Worm (Caenorhabditis elegans) whole organism, midembryonic: Measurements from ENCODE around the gene ZK418.2.
"Not testable (repeated sequence)": the region's sequence is repeated elsewhere in the genome, so short reads cannot be mapped to it uniquely, and the experiment has no call there.

ENCODE experiments used
- T22C8.4 ChIP-seq: fragments of 200-800 bp; sonication (Bioruptor generic); IDR thresholded peaks from 2 replicates; pipeline ENCODE4 v1.3.6; 2022; ENCODE audit warnings: missing genetic modification characterization, missing compliant biosample characterization
- cog-1 ChIP-seq: sonication (generic microtip); optimal IDR thresholded peaks from 2 replicates; lab custom pipeline; 2016; ENCODE audit warnings: missing genetic modification characterization, missing compliant biosample characterization
- flt-1 ChIP-seq: fragments of 200-800 bp; sonication (Bioruptor generic); IDR thresholded peaks from 2 replicates; pipeline ENCODE4 v1.3.6; 2022; ENCODE audit warnings: missing genetic modification characterization, missing compliant biosample characterization
- klf-2 ChIP-seq: fragments of 200-800 bp; sonication (Bioruptor generic); conservative IDR thresholded peaks from 2 replicates; pipeline ENCODE4 v1.3.6; 2022; ENCODE audit warnings: missing genetic modification reagents, missing genetic modification characterization, missing compliant biosample characterization
- med-1 ChIP-seq: sonication (generic microtip); optimal IDR thresholded peaks from 2 replicates; lab custom pipeline; 2017; ENCODE audit warnings: missing genetic modification characterization, mild to moderate bottlenecking, missing compliant biosample characterization, antibody characterized with exemption, missing genetic modification reagents; ENCODE audit not compliant: insufficient read depth
- ref-1 ChIP-seq: fragments of 200-800 bp; sonication (Bioruptor generic); conservative IDR thresholded peaks from 2 replicates; pipeline ENCODE4 v1.3.6; 2022; ENCODE audit warnings: missing genetic modification reagents, missing genetic modification characterization, missing compliant biosample characterization
- tab-1 ChIP-seq: fragments of 200-800 bp; sonication (Bioruptor generic); IDR thresholded peaks from 2 replicates; pipeline ENCODE4 v1.3.6; 2022; ENCODE audit warnings: missing genetic modification characterization, missing compliant biosample characterization
- ztf-23 ChIP-seq: fragments of 200-800 bp; sonication (Bioruptor generic); IDR thresholded peaks from 2 replicates; pipeline ENCODE4 v1.3.6; 2022; ENCODE audit warnings: missing genetic modification reagents, missing genetic modification characterization, missing compliant biosample characterization
- ztf-29 ChIP-seq: fragments of 200-800 bp; sonication (Bioruptor generic); IDR thresholded peaks from 2 replicates; pipeline ENCODE4 v1.3.6; 2022; ENCODE audit warnings: missing genetic modification reagents, missing genetic modification characterization, missing compliant biosample characterization

ZK418.2 gene

DNA sequence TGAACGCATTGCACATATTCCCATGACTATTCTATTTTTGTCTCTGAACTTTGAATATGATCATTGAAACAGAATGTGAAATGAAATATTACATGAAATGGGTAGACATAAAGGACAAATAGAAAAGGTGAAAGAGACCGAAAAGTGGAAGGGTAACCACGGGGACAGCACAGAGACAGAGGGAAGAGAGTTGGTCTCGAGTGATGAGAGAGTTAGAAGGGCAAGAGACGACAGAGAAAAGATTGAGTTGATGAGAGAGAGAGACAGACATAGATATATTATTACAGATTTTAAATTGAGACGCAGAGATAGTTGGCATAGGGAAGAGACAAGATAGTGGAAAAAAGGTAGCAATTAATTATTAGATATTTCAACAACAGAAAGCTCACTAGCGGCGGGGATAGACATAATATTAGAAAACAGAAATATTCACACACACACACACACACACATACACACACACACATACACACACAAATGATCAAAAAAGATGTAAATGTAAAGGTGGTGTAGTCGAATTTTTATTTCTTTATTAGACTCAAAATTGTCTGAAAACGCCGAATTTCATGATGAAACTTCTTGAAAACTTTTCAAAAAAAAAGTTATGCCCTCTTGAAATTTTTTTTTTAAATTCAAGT, 25.6 kb downstream of the ZK418.2 start:
- TF ChIP-seq cog-1 (tag; lab: Kevin White, UChicago), result peak; percentile 41
- TF ChIP-seq T22C8.4 (GFP tag; lab: Robert Waterston, UW), result no peak

DNA sequence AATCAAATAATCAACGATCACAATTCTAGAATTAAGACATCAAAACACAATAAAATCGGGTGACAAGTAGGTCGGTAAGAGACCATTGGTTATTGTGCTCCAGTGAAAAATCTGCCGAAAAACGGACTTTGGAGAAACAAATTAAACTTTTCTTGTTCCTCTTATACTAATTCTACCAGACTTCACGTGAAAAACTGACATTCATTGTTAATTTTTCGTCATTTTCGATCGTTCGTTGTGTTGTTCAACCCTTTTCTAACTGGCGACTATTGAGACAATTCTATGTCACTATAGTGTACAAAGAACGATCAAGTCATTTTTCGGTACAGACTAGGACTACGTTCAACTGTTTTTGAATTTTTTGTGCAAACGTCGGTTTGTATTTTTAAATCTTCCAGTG, 29.3 kb downstream of the ZK418.2 start:
- TF ChIP-seq ztf-29 (GFP tag; lab: Robert Waterston, UW) (no peak), ztf-23 (GFP tag; lab: Robert Waterston, UW) (no peak), flt-1 (no peak), cog-1 (tag; lab: Kevin White, UChicago) (no peak), T22C8.4 (GFP tag; lab: Robert Waterston, UW) (no peak), ref-1 (GFP tag; lab: Robert Waterston, UW) (no peak), tab-1 (no peak), klf-2 (GFP tag; lab: Robert Waterston, UW) (no peak), med-1 (GFP tag; lab: Kevin White, UChicago) (no peak)

DNA sequence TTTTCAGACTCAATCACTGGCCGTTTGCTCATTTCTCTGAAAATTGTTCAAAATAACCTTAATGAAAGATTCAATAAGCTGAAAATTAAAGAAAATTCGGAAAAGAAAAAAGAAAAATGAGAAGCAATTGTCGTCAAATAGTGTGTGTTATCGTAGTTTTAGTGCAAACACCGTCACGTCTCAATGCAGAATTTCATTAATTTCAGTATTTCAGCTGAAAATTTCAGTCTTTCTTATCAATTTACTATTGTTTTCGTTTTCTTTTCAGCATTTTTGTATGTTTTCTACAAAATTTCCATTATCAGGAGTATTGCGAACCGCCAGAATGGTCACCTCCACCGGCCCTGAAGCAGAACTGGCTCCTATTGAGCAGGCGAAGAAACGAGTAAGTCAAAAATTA, 31.7 kb downstream of the ZK418.2 start, which contains the start of the genes B0280.9 and rpia-1:
B0280.9 (minus strand) TSS at position 36 of the 400 bp plus-strand sequence.
rpia-1 (plus strand) TSS at position 269 of the 400 bp plus-strand sequence.
- TF ChIP-seq flt-1 (no peak), med-1 (GFP tag; lab: Kevin White, UChicago) (no peak), tab-1 (no peak), T22C8.4 (GFP tag; lab: Robert Waterston, UW) (no peak), ztf-29 (GFP tag; lab: Robert Waterston, UW) (no peak), klf-2 (GFP tag; lab: Robert Waterston, UW) (no peak), ztf-23 (GFP tag; lab: Robert Waterston, UW) (no peak), cog-1 (tag; lab: Kevin White, UChicago) (no peak), ref-1 (GFP tag; lab: Robert Waterston, UW) (no peak)

- TF ChIP-seq klf-2 (GFP tag; lab: Robert Waterston, UW) (no peak), cog-1 (tag; lab: Kevin White, UChicago) (no peak), flt-1 (no peak), tab-1 (no peak), ztf-23 (GFP tag; lab: Robert Waterston, UW) (no peak), med-1 (GFP tag; lab: Kevin White, UChicago) (no peak), T22C8.4 (GFP tag; lab: Robert Waterston, UW) (no peak), ztf-29 (GFP tag; lab: Robert Waterston, UW) (no peak), ref-1 (GFP tag; lab: Robert Waterston, UW) (no peak)
Measured at ce11 chrIII:7124364-7124763, 33.2 kb downstream of the ZK418.2 start, which contains the start of gene B0280.2. Gene B0280.2 (plus strand): TSS chrIII:7124664.

ce11 chrIII:7128601-7129000, 37.5 kb downstream of the ZK418.2 start, which contains the start of gene viro-2:
Gene viro-2 (plus strand): TSS chrIII:7128901.
- not testable (repeated sequence) for TF ChIP-seq ztf-29 (GFP tag; lab: Robert Waterston, UW); klf-2 (GFP tag; lab: Robert Waterston, UW); cog-1 (tag; lab: Kevin White, UChicago)

- no peak for TF ChIP-seq T22C8.4 (GFP tag; lab: Robert Waterston, UW)
- no peak for TF ChIP-seq flt-1
- no peak for TF ChIP-seq cog-1 (tag; lab: Kevin White, UChicago)
- TF ChIP-seq ztf-29 (GFP tag; lab: Robert Waterston, UW), result no peak
- TF ChIP-seq tab-1, result no peak
- no peak for TF ChIP-seq med-1 (GFP tag; lab: Kevin White, UChicago)
- no peak for TF ChIP-seq klf-2 (GFP tag; lab: Robert Waterston, UW)
- no peak for TF ChIP-seq ztf-23 (GFP tag; lab: Robert Waterston, UW)
- no peak for TF ChIP-seq ref-1 (GFP tag; lab: Robert Waterston, UW)
Measured at ce11 chrIII:7133559-7133958, 42.4 kb downstream of the ZK418.2 start, which contains the start of the genes pot-1 and ggtb-1. Gene pot-1 (minus strand): TSS chrIII:7133678. Gene ggtb-1 (plus strand): TSS chrIII:7133766.

- no peak for TF ChIP-seq ztf-23 (GFP tag; lab: Robert Waterston, UW)
- no peak for TF ChIP-seq ref-1 (GFP tag; lab: Robert Waterston, UW)
- TF ChIP-seq tab-1, result no peak
- TF ChIP-seq T22C8.4 (GFP tag; lab: Robert Waterston, UW), result no peak
- TF ChIP-seq ztf-29 (GFP tag; lab: Robert Waterston, UW), result no peak
- no peak for TF ChIP-seq cog-1 (tag; lab: Kevin White, UChicago)
- no peak for TF ChIP-seq klf-2 (GFP tag; lab: Robert Waterston, UW)
- TF ChIP-seq med-1 (GFP tag; lab: Kevin White, UChicago), result no peak
- TF ChIP-seq flt-1, result no peak
Measured at ce11 chrIII:7136015-7136414, 44.9 kb downstream of the ZK418.2 start, which contains the start of gene B0280.17. Gene B0280.17 (minus strand): TSS chrIII:7136115.

DNA sequence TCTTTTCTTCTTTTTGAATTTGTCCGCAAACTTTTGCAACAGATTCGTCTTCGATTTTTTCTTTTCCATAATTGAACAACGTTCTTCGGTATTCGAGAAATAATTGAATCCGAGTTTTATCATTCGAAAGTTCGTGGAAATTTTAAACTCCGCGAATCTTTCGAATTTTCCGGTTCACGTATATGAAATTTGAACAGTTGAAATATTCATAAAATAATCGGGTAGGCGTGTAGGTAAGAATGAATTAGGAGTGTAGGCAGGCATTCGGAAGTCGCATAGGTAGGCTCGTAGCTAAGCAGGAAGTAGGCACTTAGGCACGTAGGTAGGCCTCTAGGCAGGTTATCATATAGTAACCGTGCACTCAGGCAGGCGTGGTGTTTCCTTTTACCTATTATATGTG, 47.0 kb downstream of the ZK418.2 start, which contains the start of gene B0280.11:
B0280.11 (minus strand) TSS at position 101 of the 400 bp plus-strand sequence.
- TF ChIP-seq ref-1 (GFP tag; lab: Robert Waterston, UW) (no peak), cog-1 (tag; lab: Kevin White, UChicago) (no peak), ztf-29 (GFP tag; lab: Robert Waterston, UW) (no peak), klf-2 (GFP tag; lab: Robert Waterston, UW) (no peak), T22C8.4 (GFP tag; lab: Robert Waterston, UW) (no peak), med-1 (GFP tag; lab: Kevin White, UChicago) (no peak), flt-1 (no peak), tab-1 (no peak), ztf-23 (GFP tag; lab: Robert Waterston, UW) (no peak)

DNA sequence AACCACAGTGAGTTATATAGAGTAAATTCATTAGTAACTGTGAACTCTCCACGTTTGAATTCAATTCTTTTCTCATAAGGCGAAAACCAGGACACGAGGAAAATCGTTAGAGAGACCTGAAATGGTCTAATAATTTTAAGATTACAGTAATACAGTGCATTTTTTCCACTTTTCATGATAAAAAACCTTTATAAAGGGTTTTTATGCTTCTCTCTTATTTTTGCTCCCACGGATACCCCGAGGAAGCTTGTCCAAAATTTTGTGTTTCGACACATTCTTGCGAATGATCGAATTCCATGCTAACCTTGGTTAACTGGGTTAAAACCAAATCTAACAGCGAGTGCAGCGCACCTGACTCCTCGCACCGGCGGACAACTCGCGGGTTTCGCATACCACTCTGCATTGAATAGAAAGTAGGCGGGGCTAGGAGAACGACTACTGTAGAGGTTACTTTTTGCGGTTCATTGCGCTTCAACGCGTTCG, 49.1 kb downstream of the ZK418.2 start:
- TF ChIP-seq med-1 (GFP tag; lab: Kevin White, UChicago) (no peak), klf-2 (GFP tag; lab: Robert Waterston, UW) (no peak), flt-1 (peak; percentile 63; the same call in 1 of the 2 replicates)
